Worm (Caenorhabditis elegans) whole organism, L3 larva: ENCODE data around the gene Y39B6A.41.

ENCODE experiments used
- ama-1 ChIP-seq: fragments of 150-350 bp; optimal IDR thresholded peaks from 2 replicates; lab custom pipeline; 2018
- fos-1 ChIP-seq: fragments of 150-350 bp; optimal IDR thresholded peaks from 2 replicates; lab custom pipeline; 2014; ENCODE audit warnings: missing biosample characterization, missing genetic modification characterization
- nfya-1 ChIP-seq: sonication (generic microtip); optimal IDR thresholded peaks from 2 replicates; lab custom pipeline; 2017; ENCODE audit warnings: missing genetic modification characterization, mild to moderate bottlenecking, missing compliant biosample characterization, antibody characterized with exemption, moderate library complexity; ENCODE audit not compliant: insufficient read depth
- nhr-11 ChIP-seq: fragments of 150-350 bp; optimal IDR thresholded peaks from 2 replicates; lab custom pipeline; 2014; ENCODE audit warnings: missing biosample characterization, missing genetic modification characterization
- nhr-28 ChIP-seq: fragments of 150-350 bp; optimal IDR thresholded peaks from 2 replicates; lab custom pipeline; 2014; ENCODE audit warnings: missing biosample characterization, missing genetic modification characterization
- nhr-77 ChIP-seq: fragments of 150-350 bp; optimal IDR thresholded peaks from 2 replicates; lab custom pipeline; 2014; ENCODE audit warnings: missing biosample characterization, missing genetic modification characterization
- snpc-4 ChIP-seq: fragments of 150-350 bp; optimal IDR thresholded peaks from 2 replicates; lab custom pipeline; 2014; ENCODE audit warnings: missing biosample characterization, missing genetic modification characterization
- ztf-11 ChIP-seq: fragments of 150-350 bp; optimal IDR thresholded peaks from 2 replicates; lab custom pipeline; 2014; ENCODE audit warnings: missing biosample characterization, missing genetic modification characterization
- ztf-4 ChIP-seq: fragments of 150-350 bp; optimal IDR thresholded peaks from 2 replicates; lab custom pipeline; 2014; ENCODE audit warnings: missing biosample characterization, missing genetic modification characterization

- TF ChIP-seq ztf-11 (no peak), nhr-77 (tag; lab: Kevin White, UChicago) (no peak), nfya-1 (tag; lab: Kevin White, UChicago) (no peak), nhr-11 (no peak), ztf-4 (tag; lab: Kevin White, UChicago) (no peak), ama-1 (lab: Kevin White, UChicago) (no peak), fos-1 (tag; lab: Kevin White, UChicago) (no peak), snpc-4 (tag; lab: Kevin White, UChicago) (no peak), nhr-28 (tag; lab: Kevin White, UChicago) (no peak)
These were observed 48.4 kb upstream of the Y39B6A.41 start, which contains the start of gene Y39B6A.25 for ce11 chrV:19026163-19026562.
